Worm (Caenorhabditis elegans) whole organism, L1 larva: Measurements from ENCODE around the gene mvk-1.

Experiments
- dpl-1 ChIP-seq, 3 experiments: fragments of 150-350 bp in 2 of 3; sonication (generic microtip) in 1 of 3; optimal IDR thresholded peaks; 2 replicates each; lab custom pipeline; 2014 to 2017; ENCODE audit warnings: missing biosample characterization in 3 of 3, missing genetic modification characterization in 3 of 3, missing genetic modification reagents in 3 of 3
- lin-13 ChIP-seq: fragments of 150-350 bp; optimal IDR thresholded peaks from 2 replicates; lab custom pipeline; 2014; ENCODE audit warnings: missing biosample characterization, missing genetic modification reagents, missing genetic modification characterization
- ztf-11 ChIP-seq, 2 experiments: sonication (generic microtip); optimal IDR thresholded peaks; 2 replicates each; lab custom pipeline; 2016 to 2017; ENCODE audit warnings: missing genetic modification characterization in 2 of 2, missing biosample characterization in 1 of 2, missing compliant biosample characterization in 1 of 2

DNA sequence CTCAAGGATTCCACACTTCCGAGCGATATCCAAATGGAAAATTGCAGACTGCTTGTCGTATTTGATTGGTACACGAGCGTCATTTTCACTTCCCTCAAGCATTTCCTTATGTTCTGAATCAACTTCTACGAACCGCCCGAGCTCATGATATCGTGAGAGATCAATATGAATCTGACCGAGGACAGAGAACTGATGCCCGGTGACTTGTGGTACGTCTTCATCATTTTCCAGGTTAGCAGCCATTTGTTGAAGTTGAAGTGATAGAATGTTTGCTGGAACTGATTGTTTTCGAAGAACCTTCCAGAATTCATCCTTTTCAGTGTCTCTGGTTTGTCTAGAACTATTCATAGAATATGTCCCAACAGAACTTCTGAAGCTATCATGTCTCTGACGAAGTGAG lies 30.6 kb upstream of the mvk-1 start:
- no peak for TF ChIP-seq ztf-11 (tag; optimal IDR thresholded peaks at IDR 0.05; lab: Kevin White, UChicago)
- TF ChIP-seq dpl-1 (GFP tag; optimal IDR thresholded peaks at IDR 0.05; lab: Kevin White, UChicago), result no peak
- TF ChIP-seq lin-13, result no peak
